Worm (Caenorhabditis elegans) whole organism, L4 larva: ENCODE measurements around the gene copb-1.

ENCODE experiments used
- T26A8.4 ChIP-seq: fragments of 200-800 bp; sonication (Bioruptor generic); IDR thresholded peaks from 2 replicates; pipeline ENCODE4 v1.3.6; 2022; ENCODE audit warnings: missing genetic modification characterization, missing compliant biosample characterization
- aly-2 ChIP-seq: sonication (generic microtip); optimal IDR thresholded peaks from 2 replicates; lab custom pipeline; 2018; ENCODE audit warnings: missing biosample characterization, missing genetic modification characterization
- ama-1 ChIP-seq: fragments of 150-350 bp; optimal IDR thresholded peaks from 2 replicates; lab custom pipeline; 2014; ENCODE audit warnings: inconsistent platforms, mixed read lengths
- fkh-10 ChIP-seq: fragments of 150-350 bp; optimal IDR thresholded peaks from 2 replicates; lab custom pipeline; 2014; ENCODE audit warnings: missing biosample characterization, missing genetic modification reagents, missing genetic modification characterization

DNA sequence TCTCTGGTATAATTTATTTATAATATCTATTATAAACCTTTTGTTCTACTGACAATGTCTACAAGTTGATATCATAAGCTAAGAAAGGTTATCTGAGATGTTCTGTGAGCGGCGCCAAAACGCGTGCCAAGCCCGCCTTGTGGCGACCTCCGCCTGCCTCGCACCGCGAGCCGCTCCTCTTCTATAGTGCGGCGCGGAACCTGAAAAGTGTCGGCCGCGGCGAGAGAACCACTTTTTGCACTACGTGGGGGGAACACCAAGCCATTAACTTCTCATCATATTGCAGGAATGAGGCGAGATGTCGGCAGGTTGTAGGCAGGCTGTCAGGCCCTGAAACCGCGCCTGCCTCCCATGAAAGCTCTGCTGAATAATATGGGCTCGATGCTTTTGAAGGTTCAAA lies 34.7 kb downstream of the copb-1 start:
- no peak for TF ChIP-seq ama-1 (lab: Kevin White, UChicago)
- TF ChIP-seq fkh-10 (GFP tag; lab: Kevin White, UChicago): no peak
- TF ChIP-seq T26A8.4: no peak
- no peak for TF ChIP-seq aly-2 (tag; lab: Kevin White, UChicago)
